Fruit fly (Drosophila melanogaster) whole organism, embryonic: ENCODE data around the gene Unc-115a.

ENCODE experiments used
- Blimp-1 ChIP-seq: fragments of 200-800 bp; sonication (Bioruptor generic); optimal IDR thresholded peaks from 3 replicates; lab custom pipeline; 2018; ENCODE audit warnings: missing biosample characterization, missing genetic modification characterization, mild to moderate bottlenecking, moderate library complexity, missing genetic modification reagents
- CG1024 ChIP-seq: fragments of 200-800 bp; sonication (Bioruptor generic); IDR thresholded peaks from 2 replicates; pipeline ENCODE4 v1.3.6; 2022; ENCODE audit warnings: missing biosample characterization, missing genetic modification characterization
- CG10959 ChIP-seq: fragments of 200-800 bp; sonication (Bioruptor generic); IDR thresholded peaks from 2 replicates; pipeline ENCODE4 v1.3.6; 2022; ENCODE audit warnings: missing biosample characterization, missing genetic modification characterization
- CG12744 ChIP-seq: fragments of 200-800 bp; sonication (Bioruptor generic); optimal IDR thresholded peaks from 2 replicates; lab custom pipeline; 2016; ENCODE audit warnings: missing biosample characterization, missing genetic modification characterization
- CG13287 ChIP-seq: fragments of 200-800 bp; sonication (Bioruptor generic); IDR thresholded peaks from 2 replicates; pipeline ENCODE4 v1.3.6; 2022; ENCODE audit warnings: missing biosample characterization, missing genetic modification characterization; ENCODE audit not compliant: partially characterized antibody
- CG13624 ChIP-seq: fragments of 200-800 bp; sonication (Bioruptor generic); optimal IDR thresholded peaks from 2 replicates; lab custom pipeline; 2016; ENCODE audit warnings: missing biosample characterization, missing genetic modification characterization
- CG16815 ChIP-seq: fragments of 200-800 bp; sonication (Bioruptor generic); optimal IDR thresholded peaks from 3 replicates; lab custom pipeline; 2017; ENCODE audit warnings: missing biosample characterization, mild to moderate bottlenecking, missing genetic modification characterization
- CG18262 ChIP-seq: fragments of 200-800 bp; optimal IDR thresholded peaks from 3 replicates; lab custom pipeline; 2019; ENCODE audit warnings: missing biosample characterization, mild to moderate bottlenecking, missing genetic modification characterization, moderate library complexity
- CG1832 ChIP-seq: fragments of 200-800 bp; sonication (Bioruptor generic); optimal IDR thresholded peaks from 2 replicates; lab custom pipeline; 2017; ENCODE audit warnings: missing biosample characterization, mild to moderate bottlenecking, missing genetic modification characterization, inconsistent platforms
- CG31441 ChIP-seq: fragments of 200-800 bp; sonication (Bioruptor generic); IDR thresholded peaks from 2 replicates; pipeline ENCODE4 v1.3.6; 2022; ENCODE audit warnings: missing biosample characterization, missing genetic modification characterization
- CG33213 ChIP-seq: fragments of 200-800 bp; sonication (Bioruptor generic); optimal IDR thresholded peaks from 3 replicates; lab custom pipeline; 2016; ENCODE audit warnings: missing biosample characterization, missing genetic modification characterization
- CG3995 ChIP-seq: fragments of 200-800 bp; sonication (Bioruptor generic); optimal IDR thresholded peaks from 3 replicates; lab custom pipeline; 2016; ENCODE audit warnings: missing biosample characterization, missing genetic modification characterization
- CG42726 ChIP-seq: fragments of 200-800 bp; sonication (Bioruptor generic); IDR thresholded peaks from 2 replicates; pipeline ENCODE4 v1.3.6; 2022; ENCODE audit warnings: missing biosample characterization, missing genetic modification characterization; ENCODE audit not compliant: partially characterized antibody
- CG8089 ChIP-seq: fragments of 200-800 bp; sonication (Bioruptor generic); optimal IDR thresholded peaks from 3 replicates; lab custom pipeline; 2016; ENCODE audit warnings: missing biosample characterization, missing genetic modification characterization
- CG8924 ChIP-seq: fragments of 200-800 bp; optimal IDR thresholded peaks from 3 replicates; lab custom pipeline; 2019; ENCODE audit warnings: missing biosample characterization, mild to moderate bottlenecking, missing genetic modification characterization, moderate library complexity
- CG9876 ChIP-seq: fragments of 200-800 bp; sonication (Bioruptor generic); optimal IDR thresholded peaks from 2 replicates; lab custom pipeline; 2016; ENCODE audit warnings: missing biosample characterization, missing genetic modification characterization
- D19A ChIP-seq: fragments of 200-800 bp; optimal IDR thresholded peaks from 3 replicates; lab custom pipeline; 2019; ENCODE audit warnings: missing biosample characterization, mild to moderate bottlenecking, missing genetic modification characterization, moderate library complexity
- Dbx ChIP-seq: fragments of 200-800 bp; sonication (Bioruptor generic); IDR thresholded peaks from 3 replicates; pipeline ENCODE4 v1.3.6; 2022; ENCODE audit warnings: missing biosample characterization, missing genetic modification characterization
- Dip2 ChIP-seq: fragments of 200-800 bp; sonication (Bioruptor generic); IDR thresholded peaks from 2 replicates; pipeline ENCODE4 v1.3.6; 2022; ENCODE audit warnings: missing biosample characterization, missing genetic modification characterization
- Dref ChIP-seq: fragments of 200-800 bp; sonication (Bioruptor generic); IDR thresholded peaks from 2 replicates; pipeline ENCODE4 v1.3.6; 2022; ENCODE audit warnings: missing biosample characterization, missing genetic modification characterization
- Elba2 ChIP-seq: fragments of 200-800 bp; sonication (Bioruptor generic); optimal IDR thresholded peaks from 3 replicates; lab custom pipeline; 2016; ENCODE audit warnings: missing biosample characterization, missing genetic modification characterization
- Fer3 ChIP-seq: fragments of 200-800 bp; sonication (Bioruptor generic); optimal IDR thresholded peaks from 2 replicates; lab custom pipeline; 2018; ENCODE audit warnings: missing biosample characterization, mild to moderate bottlenecking, missing genetic modification characterization, moderate library complexity
- HLH4C ChIP-seq: fragments of 200-800 bp; sonication (Bioruptor generic); IDR thresholded peaks from 3 replicates; pipeline ENCODE4 v1.3.6; 2022; ENCODE audit warnings: missing biosample characterization, missing genetic modification characterization; ENCODE audit not compliant: partially characterized antibody
- Hsf ChIP-seq: fragments of 200-800 bp; sonication (Bioruptor generic); optimal IDR thresholded peaks from 3 replicates; lab custom pipeline; 2016; ENCODE audit warnings: missing biosample characterization, missing genetic modification characterization
- NC2α ChIP-seq: fragments of 200-800 bp; sonication (Bioruptor generic); optimal IDR thresholded peaks from 2 replicates; lab custom pipeline; 2016; ENCODE audit warnings: missing biosample characterization, missing genetic modification characterization
- NC2β ChIP-seq: fragments of 200-800 bp; sonication (Bioruptor generic); optimal IDR thresholded peaks from 2 replicates; lab custom pipeline; 2016; ENCODE audit warnings: missing biosample characterization, missing genetic modification characterization
- Oaz ChIP-seq: fragments of 200-800 bp; sonication (Bioruptor generic); IDR thresholded peaks from 2 replicates; pipeline ENCODE4 v1.3.6; 2022; ENCODE audit warnings: missing biosample characterization, missing genetic modification characterization
- Pdp1 ChIP-seq, 2 experiments: fragments of 200-800 bp; sonication (Bioruptor generic); optimal IDR thresholded peaks; 3 replicates each; lab custom pipeline; 2016; ENCODE audit warnings: missing biosample characterization in 2 of 2, missing genetic modification characterization in 2 of 2, mild to moderate bottlenecking in 1 of 2, moderate library complexity in 1 of 2
- Six4 ChIP-seq: fragments of 200-800 bp; sonication (Bioruptor generic); optimal IDR thresholded peaks from 2 replicates; lab custom pipeline; 2016; ENCODE audit warnings: missing biosample characterization, missing genetic modification characterization
- abd-A ChIP-seq: fragments of 200-800 bp; sonication (Bioruptor generic); optimal IDR thresholded peaks from 3 replicates; lab custom pipeline; 2019; ENCODE audit warnings: missing biosample characterization, mild to moderate bottlenecking, missing genetic modification characterization, moderate library complexity
- ac ChIP-seq: fragments of 200-800 bp; sonication (Bioruptor generic); optimal IDR thresholded peaks from 3 replicates; lab custom pipeline; 2017; ENCODE audit warnings: missing biosample characterization, mild to moderate bottlenecking, missing genetic modification characterization
- ap ChIP-seq: fragments of 200-800 bp; sonication (Bioruptor generic); IDR thresholded peaks from 2 replicates; pipeline ENCODE4 v1.3.6; 2022; ENCODE audit warnings: missing biosample characterization, missing genetic modification characterization
- ato ChIP-seq: fragments of 200-800 bp; sonication (Bioruptor generic); IDR thresholded peaks from 2 replicates; pipeline ENCODE4 v1.3.6; 2022; ENCODE audit warnings: missing biosample characterization, missing genetic modification characterization; ENCODE audit not compliant: partially characterized antibody
- az2 ChIP-seq: fragments of 200-800 bp; sonication (Bioruptor generic); optimal IDR thresholded peaks from 3 replicates; lab custom pipeline; 2016; ENCODE audit warnings: missing biosample characterization, missing genetic modification characterization
- btn ChIP-seq: fragments of 200-800 bp; sonication (Bioruptor generic); optimal IDR thresholded peaks from 2 replicates; lab custom pipeline; 2016; ENCODE audit warnings: missing biosample characterization, missing genetic modification characterization
- corto ChIP-seq: fragments of 200-800 bp; sonication (Bioruptor generic); optimal IDR thresholded peaks from 2 replicates; lab custom pipeline; 2016; ENCODE audit warnings: missing biosample characterization, mild to moderate bottlenecking, missing genetic modification characterization, moderate library complexity
- danr ChIP-seq: fragments of 200-800 bp; sonication (Bioruptor generic); IDR thresholded peaks from 2 replicates; pipeline ENCODE4 v1.3.6; 2022; ENCODE audit warnings: missing biosample characterization, missing genetic modification characterization
- dmrt11E ChIP-seq: fragments of 200-800 bp; sonication (Bioruptor generic); optimal IDR thresholded peaks from 3 replicates; lab custom pipeline; 2018; ENCODE audit warnings: missing biosample characterization, mild to moderate bottlenecking, missing genetic modification characterization, moderate library complexity
- gsb-n ChIP-seq: fragments of 200-800 bp; sonication (Bioruptor generic); optimal IDR thresholded peaks from 3 replicates; lab custom pipeline; 2018; ENCODE audit warnings: missing biosample characterization, mild to moderate bottlenecking, missing genetic modification characterization
- h ChIP-seq: fragments of >200 bp; optimal IDR thresholded peaks from 2 replicates; lab custom pipeline; 2017
- jumu ChIP-seq: fragments of 200-800 bp; sonication (Bioruptor generic); optimal IDR thresholded peaks from 3 replicates; lab custom pipeline; 2016; ENCODE audit warnings: missing biosample characterization, missing genetic modification characterization
- lmd ChIP-seq: fragments of 200-800 bp; sonication (Bioruptor generic); IDR thresholded peaks from 2 replicates; pipeline ENCODE4 v1.3.6; 2022; ENCODE audit warnings: missing biosample characterization, missing genetic modification characterization
- p53 ChIP-seq: fragments of 200-800 bp; sonication (Bioruptor generic); optimal IDR thresholded peaks from 2 replicates; lab custom pipeline; 2016; ENCODE audit warnings: missing biosample characterization, missing genetic modification characterization
- pros ChIP-seq: fragments of 200-800 bp; sonication (Bioruptor generic); optimal IDR thresholded peaks from 3 replicates; lab custom pipeline; 2019; ENCODE audit warnings: missing biosample characterization, mild to moderate bottlenecking, missing genetic modification characterization, moderate library complexity
- pum ChIP-seq: fragments of 200-800 bp; sonication (Bioruptor generic); optimal IDR thresholded peaks from 2 replicates; lab custom pipeline; 2016; ENCODE audit warnings: missing biosample characterization, missing genetic modification characterization
- row ChIP-seq: fragments of 200-800 bp; sonication (Bioruptor generic); IDR thresholded peaks from 3 replicates; pipeline ENCODE4 v1.3.6; 2022; ENCODE audit warnings: missing biosample characterization, missing genetic modification characterization
- scrt ChIP-seq: fragments of 200-800 bp; sonication (Bioruptor generic); optimal IDR thresholded peaks from 2 replicates; lab custom pipeline; 2018; ENCODE audit warnings: missing biosample characterization, mild to moderate bottlenecking, missing genetic modification characterization, moderate library complexity
- slbo ChIP-seq: fragments of 200-800 bp; sonication (Bioruptor generic); IDR thresholded peaks from 2 replicates; pipeline ENCODE4 v1.3.6; 2022; ENCODE audit warnings: missing biosample characterization, missing genetic modification characterization
- slou ChIP-seq: fragments of 200-800 bp; sonication (Bioruptor generic); optimal IDR thresholded peaks from 3 replicates; lab custom pipeline; 2016; ENCODE audit warnings: missing biosample characterization, missing genetic modification characterization
- stwl ChIP-seq: fragments of 200-800 bp; sonication (Bioruptor generic); optimal IDR thresholded peaks from 3 replicates; lab custom pipeline; 2018; ENCODE audit warnings: missing biosample characterization, mild to moderate bottlenecking, missing genetic modification characterization, moderate library complexity
- zen2 ChIP-seq: fragments of 200-800 bp; sonication (Bioruptor generic); IDR thresholded peaks from 3 replicates; pipeline ENCODE4 v1.3.6; 2022; ENCODE audit warnings: missing biosample characterization, missing genetic modification characterization; ENCODE audit not compliant: partially characterized antibody

Unc-115a gene

DNA sequence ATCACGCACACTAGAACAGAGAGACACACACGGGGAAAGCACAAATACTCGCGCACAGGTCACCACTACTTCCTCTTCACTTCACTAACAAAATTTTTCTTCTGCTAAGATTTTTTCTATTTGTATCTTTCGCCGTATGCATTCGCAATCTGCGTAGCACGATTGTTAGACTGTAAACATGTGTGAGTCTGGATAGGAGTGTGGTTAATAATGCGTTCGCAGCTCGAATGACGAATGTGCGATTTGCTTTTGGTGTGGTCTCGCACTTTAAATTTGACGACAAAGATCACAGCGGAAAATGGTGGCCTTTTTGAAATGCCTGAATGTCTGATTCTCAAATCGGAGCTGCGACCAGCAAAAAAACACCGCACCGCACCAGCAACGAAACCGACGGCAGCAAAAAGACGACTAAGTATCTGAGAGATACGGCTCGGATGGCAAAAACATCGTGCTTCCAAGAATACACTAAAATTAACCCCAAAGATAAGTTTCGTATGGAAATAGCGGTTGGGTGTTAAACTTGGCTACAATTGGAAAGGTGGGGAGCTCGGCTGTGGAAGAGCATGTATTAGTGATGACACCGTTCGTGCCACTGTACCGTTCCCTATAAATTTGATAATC lies at the start of gene Unc-115a (continued):
- no peak for TF ChIP-seq h
- no peak for TF ChIP-seq ap (GFP tag; lab: Robert Waterston, UW)
- no peak for TF ChIP-seq Dbx (GFP tag; lab: Robert Waterston, UW)
- peak; percentile 3 for TF ChIP-seq scrt (GFP tag; lab: Kevin White, UChicago)
- no peak for TF ChIP-seq CG42726 (GFP tag; lab: Robert Waterston, UW)
- peak; percentile 27 to 63 for TF ChIP-seq Pdp1 (GFP tag; optimal IDR thresholded peaks at IDR 0.05; lab: Kevin White, UChicago)
- TF ChIP-seq lmd: no peak
- TF ChIP-seq CG31441 (GFP tag; lab: Robert Waterston, UW): no peak
- TF ChIP-seq az2: no peak
- peak; percentile 97 for TF ChIP-seq pros (GFP tag; lab: Kevin White, UChicago)
- no peak for TF ChIP-seq abd-A
- peak; percentile 36 for TF ChIP-seq Fer3 (tag; lab: Kevin White, UChicago)
- peak; percentile 17 for TF ChIP-seq dmrt11E
- TF ChIP-seq D19A (tag; lab: Kevin White, UChicago): peak; percentile 14
- peak; percentile 66 for TF ChIP-seq CG8924 (tag; lab: Kevin White, UChicago)
- no peak for TF ChIP-seq CG1024 (GFP tag; lab: Robert Waterston, UW)
- TF ChIP-seq jumu (GFP tag; lab: Kevin White, UChicago): no peak
- TF ChIP-seq Hsf: peak; percentile 51
- TF ChIP-seq CG3995 (GFP tag; lab: Kevin White, UChicago): peak; percentile 49
- peak; percentile 31 for TF ChIP-seq NC2β (GFP tag; lab: Kevin White, UChicago)
- peak; percentile 76 for TF ChIP-seq CG33213
- TF ChIP-seq CG9876 (GFP tag; lab: Kevin White, UChicago): no peak
- no peak for TF ChIP-seq ato
- TF ChIP-seq CG16815: no peak
- peak; percentile 78 for TF ChIP-seq CG13624 (GFP tag; lab: Kevin White, UChicago)
- TF ChIP-seq gsb-n (tag; lab: Kevin White, UChicago): no peak
- no peak for TF ChIP-seq zen2 (GFP tag; lab: Robert Waterston, UW)
- TF ChIP-seq HLH4C (GFP tag; lab: Robert Waterston, UW): no peak
- peak; percentile 23 for TF ChIP-seq Six4 (GFP tag; lab: Kevin White, UChicago)
- no peak for TF ChIP-seq CG10959
- peak; percentile 6 for TF ChIP-seq pum (GFP tag; lab: Kevin White, UChicago)
- TF ChIP-seq Dip2: no peak
- TF ChIP-seq danr (GFP tag; lab: Robert Waterston, UW): no peak
- peak; percentile 58 for TF ChIP-seq CG12744 (GFP tag; lab: Kevin White, UChicago)
- no peak for TF ChIP-seq p53 (GFP tag; lab: Kevin White, UChicago)
- peak; percentile 3 for TF ChIP-seq slou
- no peak for TF ChIP-seq row (GFP tag; lab: Robert Waterston, UW)
- TF ChIP-seq corto: no peak
- TF ChIP-seq ac: no peak
- no peak for TF ChIP-seq Dref (GFP tag; lab: Robert Waterston, UW)
- no peak for TF ChIP-seq CG13287 (GFP tag; lab: Robert Waterston, UW)
- no peak for TF ChIP-seq slbo
- no peak for TF ChIP-seq btn (GFP tag; lab: Kevin White, UChicago)
- peak; percentile 43 for TF ChIP-seq NC2α (GFP tag; lab: Kevin White, UChicago)
- TF ChIP-seq CG1832 (GFP tag; lab: Kevin White, UChicago): no peak
- peak; percentile 69 for TF ChIP-seq stwl (tag; lab: Kevin White, UChicago)
- TF ChIP-seq CG18262 (tag; lab: Kevin White, UChicago): peak; percentile 34
- peak; percentile 20 for TF ChIP-seq Elba2
- peak; percentile 23 for TF ChIP-seq Blimp-1 (GFP tag; lab: Kevin White, UChicago)
- TF ChIP-seq Oaz (GFP tag; lab: Robert Waterston, UW): no peak
- peak; percentile 8 for TF ChIP-seq CG8089 (GFP tag; lab: Kevin White, UChicago)
